Worm (Caenorhabditis elegans): ENCODE results near the gene tsct-1.

DNA sequence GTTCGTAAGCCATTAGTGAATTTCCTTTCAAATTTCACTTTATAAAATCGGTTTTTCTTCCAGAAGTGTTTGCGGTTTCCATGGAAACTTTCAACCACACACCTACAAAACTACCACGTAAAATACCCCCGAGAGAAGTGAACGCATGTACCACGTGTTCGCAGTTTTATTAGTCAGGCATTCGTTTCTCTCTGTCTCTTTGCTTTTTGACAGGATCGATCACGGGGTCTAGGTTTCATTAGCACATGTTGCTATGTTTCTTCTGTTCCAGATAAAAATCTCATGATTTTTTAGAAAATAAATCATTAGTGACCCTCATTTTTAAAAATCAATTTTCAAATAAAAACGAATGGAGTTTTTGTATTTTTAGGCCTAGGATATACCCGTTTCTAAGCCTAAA is 10.5 kb downstream of the tsct-1 start:
- TF ChIP-seq elt-1 (tag; optimal IDR thresholded peaks at IDR 0.05; ENCODE audit: borderline replicate concordance, insufficient read depth) = no peak
- TF ChIP-seq ces-1 (GFP tag; optimal IDR thresholded peaks at IDR 0.05) = no peak
- no peak for TF ChIP-seq lin-13 (tag; optimal IDR thresholded peaks at IDR 0.05)
- TF ChIP-seq nhr-28 (tag; optimal IDR thresholded peaks at IDR 0.05) = no peak
- no peak for TF ChIP-seq sem-2 (GFP tag; optimal IDR thresholded peaks at IDR 0.05)
- no peak for TF ChIP-seq flh-1 (GFP tag; optimal IDR thresholded peaks at IDR 0.05)
- TF ChIP-seq nhr-12 (tag; optimal IDR thresholded peaks at IDR 0.05) = no peak
- TF ChIP-seq snpc-4 (tag; optimal IDR thresholded peaks at IDR 0.05) = no peak
- no peak for TF ChIP-seq tbx-8 (GFP tag; optimal IDR thresholded peaks at IDR 0.05)
- no peak for TF ChIP-seq ham-2 (GFP tag; optimal IDR thresholded peaks at IDR 0.05)
- no peak for TF ChIP-seq sptf-1 (tag; optimal IDR thresholded peaks at IDR 0.05)
- no peak for TF ChIP-seq drap-1 (GFP tag; optimal IDR thresholded peaks at IDR 0.05)
- TF ChIP-seq ztf-11 (tag; optimal IDR thresholded peaks at IDR 0.05) = no peak

Data from whole organism, mixed stage, embryonic.